Fruit fly (Drosophila melanogaster) whole organism, embryonic: ENCODE data around the gene Usp8.

ENCODE experiments used
- Bdp1 ChIP-seq: fragments of 200-800 bp; sonication (Bioruptor generic); optimal IDR thresholded peaks from 3 replicates; lab custom pipeline; 2016; ENCODE audit warnings: missing biosample characterization, missing genetic modification characterization
- Bteb2 ChIP-seq: fragments of 200-800 bp; sonication (Bioruptor generic); optimal IDR thresholded peaks from 2 replicates; lab custom pipeline; 2016; ENCODE audit warnings: missing biosample characterization, missing genetic modification characterization
- CG10321 ChIP-seq: fragments of 200-800 bp; sonication (Bioruptor generic); IDR thresholded peaks from 2 replicates; pipeline ENCODE4 v1.3.6; 2022; ENCODE audit warnings: missing biosample characterization, missing genetic modification characterization
- CG10462 ChIP-seq: fragments of 200-800 bp; sonication (Bioruptor generic); optimal IDR thresholded peaks from 2 replicates; lab custom pipeline; 2016; ENCODE audit warnings: missing biosample characterization, missing genetic modification characterization
- CG10543 ChIP-seq: fragments of 200-800 bp; sonication (Bioruptor generic); optimal IDR thresholded peaks from 3 replicates; lab custom pipeline; 2017; ENCODE audit warnings: missing biosample characterization, mild to moderate bottlenecking, missing genetic modification characterization, moderate library complexity
- CG10959 ChIP-seq: fragments of 200-800 bp; sonication (Bioruptor generic); IDR thresholded peaks from 2 replicates; pipeline ENCODE4 v1.3.6; 2022; ENCODE audit warnings: missing biosample characterization, missing genetic modification characterization
- CG11504 ChIP-seq: fragments of 200-800 bp; sonication (Bioruptor generic); optimal IDR thresholded peaks from 3 replicates; lab custom pipeline; 2019; ENCODE audit warnings: missing biosample characterization, mild to moderate bottlenecking, missing genetic modification characterization, moderate library complexity
- CG14710 ChIP-seq: fragments of 200-800 bp; sonication (Bioruptor generic); optimal IDR thresholded peaks from 3 replicates; lab custom pipeline; 2019; ENCODE audit warnings: missing biosample characterization, mild to moderate bottlenecking, missing genetic modification characterization, moderate library complexity
- CG15479 ChIP-seq: fragments of 200-800 bp; sonication (Bioruptor generic); optimal IDR thresholded peaks from 3 replicates; lab custom pipeline; 2019; ENCODE audit warnings: missing biosample characterization, mild to moderate bottlenecking, missing genetic modification characterization, moderate library complexity
- CG16779 ChIP-seq: fragments of 200-800 bp; sonication (Bioruptor generic); IDR thresholded peaks from 2 replicates; pipeline ENCODE4 v1.3.6; 2022; ENCODE audit warnings: missing biosample characterization, missing genetic modification characterization
- CG32767 ChIP-seq: fragments of 200-800 bp; sonication (Bioruptor generic); IDR thresholded peaks from 2 replicates; pipeline ENCODE4 v1.3.6; 2022; ENCODE audit warnings: missing biosample characterization, missing genetic modification characterization
- CG3281 ChIP-seq: fragments of 200-800 bp; sonication (Bioruptor generic); optimal IDR thresholded peaks from 3 replicates; lab custom pipeline; 2017; ENCODE audit warnings: missing biosample characterization, mild to moderate bottlenecking, missing genetic modification characterization
- CG4360 ChIP-seq: fragments of 200-800 bp; sonication (Bioruptor generic); IDR thresholded peaks from 2 replicates; pipeline ENCODE4 v1.3.6; 2022; ENCODE audit warnings: missing biosample characterization, missing genetic modification characterization
- CG5953 ChIP-seq: fragments of 200-800 bp; sonication (Bioruptor generic); IDR thresholded peaks from 2 replicates; pipeline ENCODE4 v1.3.6; 2022; ENCODE audit warnings: missing biosample characterization, missing genetic modification characterization
- CG6791 ChIP-seq: fragments of 200-800 bp; sonication (Bioruptor generic); IDR thresholded peaks from 3 replicates; pipeline ENCODE4 v1.3.6; 2022; ENCODE audit warnings: missing biosample characterization, missing genetic modification characterization; ENCODE audit not compliant: partially characterized antibody
- CG7271 ChIP-seq: fragments of 200-800 bp; sonication (Bioruptor generic); optimal IDR thresholded peaks from 2 replicates; lab custom pipeline; 2018; ENCODE audit warnings: missing biosample characterization, mild to moderate bottlenecking, missing genetic modification characterization, moderate library complexity
- CG7745 ChIP-seq: fragments of 200-800 bp; sonication (Bioruptor generic); optimal IDR thresholded peaks from 2 replicates; lab custom pipeline; 2018; ENCODE audit warnings: missing biosample characterization, mild to moderate bottlenecking, missing genetic modification characterization, moderate library complexity
- CG7963 ChIP-seq: fragments of 200-800 bp; sonication (Bioruptor generic); IDR thresholded peaks from 3 replicates; pipeline ENCODE4 v1.3.6; 2022; ENCODE audit warnings: missing biosample characterization, missing genetic modification characterization; ENCODE audit not compliant: partially characterized antibody
- CG7987 ChIP-seq: fragments of 200-800 bp; sonication (Bioruptor generic); optimal IDR thresholded peaks from 2 replicates; lab custom pipeline; 2018; ENCODE audit warnings: missing biosample characterization, mild to moderate bottlenecking, missing genetic modification characterization, moderate library complexity
- CG8281 ChIP-seq: fragments of 200-800 bp; sonication (Bioruptor generic); optimal IDR thresholded peaks from 2 replicates; lab custom pipeline; 2018; ENCODE audit warnings: missing biosample characterization, mild to moderate bottlenecking, missing genetic modification characterization, moderate library complexity
- Dip3 ChIP-seq: fragments of 200-800 bp; sonication (Bioruptor generic); optimal IDR thresholded peaks from 3 replicates; lab custom pipeline; 2016; ENCODE audit warnings: missing biosample characterization, missing genetic modification characterization
- Dref ChIP-seq: fragments of 200-800 bp; sonication (Bioruptor generic); IDR thresholded peaks from 2 replicates; pipeline ENCODE4 v1.3.6; 2022; ENCODE audit warnings: missing biosample characterization, missing genetic modification characterization
- E2f1 ChIP-seq: fragments of 200-800 bp; sonication (Bioruptor generic); IDR thresholded peaks from 2 replicates; pipeline ENCODE4 v1.3.6; 2022; ENCODE audit warnings: missing biosample characterization, missing genetic modification characterization
- Gug ChIP-seq: fragments of 200-800 bp; sonication (Bioruptor generic); IDR thresholded peaks from 4 replicates; pipeline ENCODE4 v1.3.6; 2022; ENCODE audit warnings: missing biosample characterization, missing genetic modification characterization
- Lhr ChIP-seq: fragments of 200-800 bp; sonication (Bioruptor generic); optimal IDR thresholded peaks from 3 replicates; lab custom pipeline; 2017; ENCODE audit warnings: mild to moderate bottlenecking, missing biosample characterization, missing genetic modification reagents, missing genetic modification characterization
- Nf-YA ChIP-seq: fragments of 200-800 bp; sonication (Bioruptor generic); IDR thresholded peaks from 2 replicates; pipeline ENCODE4 v1.3.6; 2022; ENCODE audit warnings: missing biosample characterization, missing genetic modification characterization
- Rfx ChIP-seq: fragments of 200-800 bp; sonication (Bioruptor generic); IDR thresholded peaks from 2 replicates; pipeline ENCODE4 v1.3.6; 2022; ENCODE audit warnings: missing biosample characterization, missing genetic modification characterization
- Sry-β ChIP-seq: fragments of 200-800 bp; sonication (Bioruptor generic); optimal IDR thresholded peaks from 2 replicates; lab custom pipeline; 2018; ENCODE audit warnings: missing biosample characterization, mild to moderate bottlenecking, missing genetic modification characterization, moderate library complexity
- TFAM ChIP-seq: fragments of 200-800 bp; sonication (Bioruptor generic); optimal IDR thresholded peaks from 2 replicates; lab custom pipeline; 2017; ENCODE audit warnings: missing biosample characterization, missing genetic modification characterization, inconsistent platforms
- Usf ChIP-seq: fragments of 200-800 bp; sonication (Bioruptor generic); optimal IDR thresholded peaks from 2 replicates; lab custom pipeline; 2017; ENCODE audit warnings: missing genotype, missing biosample characterization, missing genetic modification characterization
- Xbp1 ChIP-seq: fragments of 200-800 bp; sonication (Bioruptor generic); optimal IDR thresholded peaks from 3 replicates; lab custom pipeline; 2016; ENCODE audit warnings: missing biosample characterization, mild to moderate bottlenecking, missing genetic modification characterization
- ato ChIP-seq: fragments of 200-800 bp; sonication (Bioruptor generic); IDR thresholded peaks from 2 replicates; pipeline ENCODE4 v1.3.6; 2022; ENCODE audit warnings: missing biosample characterization, missing genetic modification characterization; ENCODE audit not compliant: partially characterized antibody
- bab2 ChIP-seq: fragments of 200-800 bp; sonication (Bioruptor generic); optimal IDR thresholded peaks from 2 replicates; lab custom pipeline; 2016; ENCODE audit warnings: missing biosample characterization, missing genetic modification characterization
- cas ChIP-seq: fragments of 200-800 bp; sonication (Bioruptor generic); IDR thresholded peaks from 2 replicates; pipeline ENCODE4 v1.3.6; 2022; ENCODE audit warnings: missing biosample characterization, missing genetic modification characterization
- cg ChIP-seq: fragments of 200-800 bp; sonication (Bioruptor generic); optimal IDR thresholded peaks from 3 replicates; lab custom pipeline; 2019; ENCODE audit warnings: missing biosample characterization, mild to moderate bottlenecking, missing genetic modification characterization, moderate library complexity
- gce ChIP-seq: fragments of 200-800 bp; sonication (Bioruptor generic); IDR thresholded peaks from 3 replicates; pipeline ENCODE4 v1.3.6; 2022; ENCODE audit warnings: missing biosample characterization, missing genetic modification characterization
- gcm2 ChIP-seq: fragments of 200-800 bp; sonication (Bioruptor generic); optimal IDR thresholded peaks from 2 replicates; lab custom pipeline; 2016; ENCODE audit warnings: missing biosample characterization, missing genetic modification characterization
- hth ChIP-seq: fragments of >200 bp; optimal IDR thresholded peaks from 2 replicates; lab custom pipeline; 2017; ENCODE audit warnings: inconsistent platforms
- inv ChIP-seq: fragments of 200-800 bp; sonication (Bioruptor generic); IDR thresholded peaks from 2 replicates; pipeline ENCODE4 v1.3.6; 2022; ENCODE audit warnings: missing biosample characterization, missing genetic modification characterization; ENCODE audit not compliant: partially characterized antibody
- lab ChIP-seq: fragments of 200-800 bp; sonication (Bioruptor generic); optimal IDR thresholded peaks from 3 replicates; lab custom pipeline; 2017; ENCODE audit warnings: missing biosample characterization, missing genetic modification characterization, mild to moderate bottlenecking, moderate library complexity, missing genetic modification reagents
- lilli ChIP-seq: fragments of 200-800 bp; sonication (Bioruptor generic); optimal IDR thresholded peaks from 3 replicates; lab custom pipeline; 2016; ENCODE audit warnings: missing biosample characterization, missing genetic modification characterization
- pho ChIP-seq: fragments of 200-800 bp; sonication (Bioruptor generic); optimal IDR thresholded peaks from 2 replicates; lab custom pipeline; 2016; ENCODE audit warnings: missing biosample characterization, missing genetic modification characterization
- run ChIP-seq: fragments of 200-800 bp; sonication (Bioruptor generic); optimal IDR thresholded peaks from 3 replicates; lab custom pipeline; 2018; ENCODE audit warnings: missing biosample characterization, mild to moderate bottlenecking, missing genetic modification characterization
- salm ChIP-seq: fragments of 200-800 bp; sonication (Bioruptor generic); optimal IDR thresholded peaks from 2 replicates; lab custom pipeline; 2018; ENCODE audit warnings: missing biosample characterization, mild to moderate bottlenecking, missing genetic modification characterization
- sc ChIP-seq, 3 experiments: fragments of >200 bp in 2 of 3; fragments of 200-800 bp in 1 of 3; sonication (Bioruptor generic) in 1 of 3; optimal IDR thresholded peaks; 2 replicates in 2 of 3; 3 replicates in 1 of 3; lab custom pipeline; 2017; ENCODE audit warnings: mild to moderate bottlenecking in 1 of 3, missing biosample characterization in 1 of 3, missing genetic modification characterization in 1 of 3, missing genetic modification reagents in 1 of 3
- sens ChIP-seq: fragments of 200-800 bp; sonication (Bioruptor generic); peaks from one replicate; lab custom pipeline; 2016; ENCODE audit warnings: missing biosample characterization, missing genetic modification characterization
- slbo ChIP-seq: fragments of 200-800 bp; sonication (Bioruptor generic); IDR thresholded peaks from 2 replicates; pipeline ENCODE4 v1.3.6; 2022; ENCODE audit warnings: missing biosample characterization, missing genetic modification characterization
- tap ChIP-seq: fragments of 200-800 bp; optimal IDR thresholded peaks from 3 replicates; lab custom pipeline; 2019; ENCODE audit warnings: missing biosample characterization, mild to moderate bottlenecking, missing genetic modification characterization, moderate library complexity
- tio ChIP-seq: fragments of 200-800 bp; sonication (Bioruptor generic); optimal IDR thresholded peaks from 2 replicates; lab custom pipeline; 2017; ENCODE audit warnings: missing biosample characterization, missing genetic modification characterization, inconsistent platforms
- zen2 ChIP-seq: fragments of 200-800 bp; sonication (Bioruptor generic); IDR thresholded peaks from 3 replicates; pipeline ENCODE4 v1.3.6; 2022; ENCODE audit warnings: missing biosample characterization, missing genetic modification characterization; ENCODE audit not compliant: partially characterized antibody

Gene Usp8

DNA sequence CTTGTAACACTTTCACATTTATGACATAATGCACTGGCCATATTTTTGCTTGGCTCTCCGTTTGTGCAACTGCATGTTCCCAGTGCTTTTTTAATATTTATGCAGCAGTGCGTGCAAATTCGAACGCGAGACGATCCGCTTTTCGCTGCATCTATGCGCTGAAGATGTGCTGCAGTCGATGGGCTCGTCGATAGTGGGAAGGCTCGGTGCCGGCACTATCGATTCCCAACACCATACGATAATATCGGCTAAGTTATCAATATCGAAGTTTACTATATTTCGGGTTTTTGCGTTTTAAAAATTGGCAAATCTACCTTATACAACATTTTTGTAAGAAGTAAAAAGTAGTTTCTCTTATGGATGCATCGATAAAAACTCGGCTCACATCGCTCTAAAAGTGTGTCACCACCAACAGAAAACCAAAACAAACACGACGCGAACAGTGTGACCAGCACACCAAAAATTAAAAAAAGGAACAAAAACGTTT, 36.4 kb upstream of the Usp8 start, which contains the start of gene RhoGAP93B (continued):
- TF ChIP-seq salm (tag; lab: Kevin White, UChicago) (peak; percentile 8), CG10543 (GFP tag; lab: Kevin White, UChicago) (peak; percentile 85), CG7745 (tag; lab: Kevin White, UChicago) (no peak), CG5953 (peak; percentile 84), CG7271 (tag; lab: Kevin White, UChicago) (peak; percentile 84), CG16779 (GFP tag; lab: Robert Waterston, UW) (peak; percentile 74), CG3281 (GFP tag; lab: Kevin White, UChicago) (peak; percentile 74), gcm2 (no peak), sc (optimal IDR thresholded peaks at IDR 0.05; lab: Kevin White, UChicago) (no peak), sc (GFP tag; optimal IDR thresholded peaks at IDR 0.05; lab: Kevin White, UChicago) (peak; percentile 28), CG7963 (GFP tag; lab: Robert Waterston, UW) (peak; percentile 99), CG15479 (GFP tag; lab: Kevin White, UChicago) (peak; percentile 59), CG6791 (GFP tag; lab: Robert Waterston, UW) (peak; percentile 99), CG4360 (GFP tag; lab: Robert Waterston, UW) (0 out of 2 replicates have a peak, but pooled peaks have one; percentile 5), CG8281 (tag; lab: Kevin White, UChicago) (peak; percentile 26), bab2 (GFP tag; lab: Kevin White, UChicago) (peak; percentile 94), CG10321 (GFP tag; lab: Robert Waterston, UW) (peak; percentile 27; the same call in 1 of the 2 replicates), sens (GFP tag; lab: Kevin White, UChicago) (peak; percentile 98), Sry-β (GFP tag; lab: Kevin White, UChicago) (peak; percentile 17), run (tag; lab: Kevin White, UChicago) (peak; percentile 40), CG10959 (GFP tag; lab: Robert Waterston, UW) (peak; percentile 92), tio (GFP tag; lab: Kevin White, UChicago) (no peak), Bteb2 (GFP tag; lab: Kevin White, UChicago) (peak; percentile 60), lab (GFP tag; lab: Kevin White, UChicago) (peak; percentile 91), Nf-YA (GFP tag; lab: Robert Waterston, UW) (peak; percentile 86), lilli (peak; percentile 91), gce (GFP tag; lab: Robert Waterston, UW) (0 out of 3 replicates have a peak, but pooled peaks have one; percentile 48), CG32767 (GFP tag; lab: Robert Waterston, UW) (peak; percentile 80; the same call in 1 of the 2 replicates), inv (GFP tag; lab: Robert Waterston, UW) (peak; percentile 100), Usf (GFP tag; lab: Kevin White, UChicago) (peak; percentile 34), TFAM (GFP tag; lab: Kevin White, UChicago) (peak; percentile 37), tap (tag; lab: Kevin White, UChicago) (no peak), zen2 (GFP tag; lab: Robert Waterston, UW) (peak; percentile 100), hth (lab: Kevin White, UChicago) (no peak), pho (GFP tag; lab: Kevin White, UChicago) (peak; percentile 93), cg (GFP tag; lab: Kevin White, UChicago) (peak; percentile 24), Bdp1 (GFP tag; lab: Kevin White, UChicago) (peak; percentile 86), ato (GFP tag; lab: Robert Waterston, UW) (peak; percentile 99), Rfx (GFP tag; lab: Robert Waterston, UW) (peak; percentile 91), CG10462 (GFP tag; lab: Kevin White, UChicago) (peak; percentile 26), CG7987 (peak; percentile 68), slbo (GFP tag; lab: Robert Waterston, UW) (peak; percentile 93), E2f1 (GFP tag; lab: Robert Waterston, UW) (peak; percentile 95), Dip3 (GFP tag; lab: Kevin White, UChicago) (peak; percentile 92), Xbp1 (GFP tag; lab: Kevin White, UChicago) (peak; percentile 84), CG14710 (tag; lab: Kevin White, UChicago) (peak; percentile 94), Gug (GFP tag; lab: Robert Waterston, UW) (peak; percentile 96), Lhr (GFP tag; lab: Kevin White, UChicago) (peak; percentile 94), cas (GFP tag; lab: Robert Waterston, UW) (peak; percentile 85), CG11504 (tag; lab: Kevin White, UChicago) (peak; percentile 81), Dref (GFP tag; lab: Robert Waterston, UW) (peak; percentile 88)
